Fruit fly (Drosophila melanogaster) whole organism, embryonic: ENCODE results near the gene CG16984.

Source experiments
- Atf-2 ChIP-seq: fragments of 200-800 bp; sonication (Bioruptor generic); optimal IDR thresholded peaks from 2 replicates; lab custom pipeline; 2016; ENCODE audit warnings: missing biosample characterization, missing genetic modification characterization
- CG10321 ChIP-seq: fragments of 200-800 bp; sonication (Bioruptor generic); IDR thresholded peaks from 2 replicates; pipeline ENCODE4 v1.3.6; 2022; ENCODE audit warnings: missing biosample characterization, missing genetic modification characterization
- CG10366 ChIP-seq: fragments of 200-800 bp; sonication (Bioruptor generic); IDR thresholded peaks from 2 replicates; pipeline ENCODE4 v1.3.6; 2022; ENCODE audit warnings: missing biosample characterization, missing genetic modification characterization
- CG12104 ChIP-seq: fragments of 200-800 bp; sonication (Bioruptor generic); optimal IDR thresholded peaks from 3 replicates; lab custom pipeline; 2016; ENCODE audit warnings: missing biosample characterization, missing genetic modification characterization
- CG1529 ChIP-seq: fragments of 200-800 bp; sonication (Bioruptor generic); optimal IDR thresholded peaks from 3 replicates; lab custom pipeline; 2018; ENCODE audit warnings: missing biosample characterization, missing genetic modification characterization
- CG17912 ChIP-seq: fragments of 200-800 bp; sonication (Bioruptor generic); optimal IDR thresholded peaks from 2 replicates; lab custom pipeline; 2018; ENCODE audit warnings: missing biosample characterization, mild to moderate bottlenecking, missing genetic modification characterization
- CG34376 ChIP-seq: fragments of 200-800 bp; sonication (Bioruptor generic); optimal IDR thresholded peaks from 2 replicates; lab custom pipeline; 2018; ENCODE audit warnings: missing biosample characterization, mild to moderate bottlenecking, missing genetic modification characterization
- CG4854 ChIP-seq: fragments of 200-800 bp; sonication (Bioruptor generic); optimal IDR thresholded peaks from 2 replicates; lab custom pipeline; 2016; ENCODE audit warnings: missing biosample characterization, missing genetic modification characterization, inconsistent platforms
- CG7271 ChIP-seq: fragments of 200-800 bp; sonication (Bioruptor generic); optimal IDR thresholded peaks from 2 replicates; lab custom pipeline; 2018; ENCODE audit warnings: missing biosample characterization, mild to moderate bottlenecking, missing genetic modification characterization, moderate library complexity
- h ChIP-seq: fragments of >200 bp; optimal IDR thresholded peaks from 2 replicates; lab custom pipeline; 2017
- mam ChIP-seq: fragments of 200-800 bp; sonication (Bioruptor generic); optimal IDR thresholded peaks from 3 replicates; lab custom pipeline; 2016; ENCODE audit warnings: missing biosample characterization, missing genetic modification characterization
- trh ChIP-seq: fragments of 200-800 bp; sonication (Bioruptor generic); optimal IDR thresholded peaks from 2 replicates; lab custom pipeline; 2016; ENCODE audit warnings: missing biosample characterization, missing genetic modification characterization

DNA sequence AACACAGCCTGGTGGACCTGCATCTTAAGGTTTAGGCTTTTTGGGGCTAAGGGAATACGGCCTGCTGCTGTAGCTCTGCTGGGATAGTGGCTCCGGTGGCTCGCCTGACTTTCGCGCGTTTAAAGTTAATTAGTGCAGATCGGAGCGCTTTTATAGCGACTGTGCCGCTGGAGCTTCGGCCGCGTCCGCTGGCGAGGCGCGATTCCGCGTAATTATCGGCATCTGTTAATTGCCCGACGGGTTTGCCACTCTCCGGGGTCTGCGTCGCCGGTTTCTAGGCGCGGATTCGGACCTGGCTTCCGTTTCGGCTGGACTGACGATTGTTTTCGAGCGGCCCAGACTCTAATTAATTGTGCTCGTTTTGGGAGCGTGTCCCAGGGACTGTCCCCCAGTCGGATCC is 47.7 kb downstream of the CG16984 start, which contains the start of gene CG14949:
- no peak for TF ChIP-seq trh
- no peak for TF ChIP-seq CG4854 (GFP tag; lab: Kevin White, UChicago)
- no peak for TF ChIP-seq CG12104 (GFP tag; lab: Kevin White, UChicago)
- no peak for TF ChIP-seq CG10321 (GFP tag; lab: Robert Waterston, UW)
- TF ChIP-seq h (lab: Kevin White, UChicago): no peak
- TF ChIP-seq CG10366 (GFP tag; lab: Robert Waterston, UW): no peak
- no peak for TF ChIP-seq CG17912 (GFP tag; lab: Kevin White, UChicago)
- TF ChIP-seq CG34376 (GFP tag; lab: Kevin White, UChicago): no peak
- no peak for TF ChIP-seq CG1529 (GFP tag; lab: Kevin White, UChicago)
- TF ChIP-seq CG7271: no peak
- no peak for TF ChIP-seq Atf-2 (GFP tag; lab: Kevin White, UChicago)
- no peak for TF ChIP-seq mam (GFP tag; lab: Kevin White, UChicago)
